Worm (Caenorhabditis elegans) whole organism, L2 larva: Measurements from ENCODE around the gene sumv-1.

Source experiments
- C34F6.9 ChIP-seq: fragments of 150-350 bp; optimal IDR thresholded peaks from 2 replicates; lab custom pipeline; 2014; ENCODE audit warnings: missing biosample characterization, missing genetic modification characterization
- F13H6.1 ChIP-seq: sonication (generic microtip); optimal IDR thresholded peaks from 2 replicates; lab custom pipeline; 2016; ENCODE audit warnings: missing genetic modification characterization, missing compliant biosample characterization
- R02D3.7 ChIP-seq: fragments of 150-350 bp; optimal IDR thresholded peaks from 2 replicates; lab custom pipeline; 2014; ENCODE audit warnings: missing biosample characterization, missing genetic modification characterization
- Y55F3AM.14 ChIP-seq: fragments of 200-800 bp; sonication (Bioruptor generic); optimal IDR thresholded peaks from 2 replicates; lab custom pipeline; 2018; ENCODE audit warnings: mild to moderate bottlenecking, missing genetic modification characterization, missing compliant biosample characterization
- ZK546.5 ChIP-seq: sonication (generic microtip); optimal IDR thresholded peaks from 2 replicates; lab custom pipeline; 2017; ENCODE audit warnings: missing biosample characterization, missing genetic modification characterization
- alr-1 ChIP-seq: fragments of 150-350 bp; optimal IDR thresholded peaks from 2 replicates; lab custom pipeline; 2014; ENCODE audit warnings: missing biosample characterization, missing genetic modification characterization
- aly-2 ChIP-seq: fragments of 150-350 bp; optimal IDR thresholded peaks from 2 replicates; lab custom pipeline; 2014; ENCODE audit warnings: missing biosample characterization, missing genetic modification characterization
- ama-1 ChIP-seq: fragments of 150-350 bp; optimal IDR thresholded peaks from 2 replicates; lab custom pipeline; 2018; ENCODE audit warnings: inconsistent platforms
- blmp-1 ChIP-seq: sonication (generic microtip); optimal IDR thresholded peaks from 2 replicates; lab custom pipeline; 2017; ENCODE audit warnings: missing genetic modification characterization, mild to moderate bottlenecking, missing compliant biosample characterization, antibody characterized with exemption, moderate library complexity; ENCODE audit not compliant: insufficient read depth
- ceh-16 ChIP-seq: fragments of 150-350 bp; optimal IDR thresholded peaks from 2 replicates; lab custom pipeline; 2014; ENCODE audit warnings: missing biosample characterization, missing genetic modification characterization
- ceh-82 ChIP-seq: fragments of 150-350 bp; optimal IDR thresholded peaks from 2 replicates; lab custom pipeline; 2014; ENCODE audit warnings: missing biosample characterization, missing genetic modification characterization
- crh-2 ChIP-seq: sonication (generic microtip); optimal IDR thresholded peaks from 2 replicates; lab custom pipeline; 2017; ENCODE audit warnings: missing biosample characterization, missing genetic modification characterization
- dmd-4 ChIP-seq: sonication (generic microtip); optimal IDR thresholded peaks from 2 replicates; lab custom pipeline; 2017; ENCODE audit warnings: missing biosample characterization, missing genetic modification characterization
- egl-27 ChIP-seq: sonication (generic microtip); optimal IDR thresholded peaks from 3 replicates; lab custom pipeline; 2017; ENCODE audit warnings: missing biosample characterization, missing genetic modification reagents, missing genetic modification characterization
- elt-1 ChIP-seq: fragments of 150-350 bp; optimal IDR thresholded peaks from 2 replicates; lab custom pipeline; 2014; ENCODE audit warnings: missing biosample characterization, missing genetic modification characterization
- elt-3 ChIP-seq: sonication (generic microtip); optimal IDR thresholded peaks from 2 replicates; lab custom pipeline; 2017; ENCODE audit warnings: missing biosample characterization, missing genetic modification characterization
- fos-1 ChIP-seq: fragments of 150-350 bp; optimal IDR thresholded peaks from 2 replicates; lab custom pipeline; 2014; ENCODE audit warnings: missing biosample characterization, missing genetic modification characterization
- gmeb-1 ChIP-seq: fragments of 150-350 bp; optimal IDR thresholded peaks from 2 replicates; lab custom pipeline; 2014; ENCODE audit warnings: missing biosample characterization, missing genetic modification characterization
- lin-11 ChIP-seq: fragments of 150-350 bp; sonication (generic microtip); optimal IDR thresholded peaks from 2 replicates; lab custom pipeline; 2014; ENCODE audit warnings: missing biosample characterization, missing genetic modification characterization, inconsistent platforms, mixed read lengths
- lin-13 ChIP-seq: fragments of 150-350 bp; optimal IDR thresholded peaks from 2 replicates; lab custom pipeline; 2014; ENCODE audit warnings: missing biosample characterization, missing genetic modification reagents, missing genetic modification characterization
- lin-39 ChIP-seq: fragments of 150-350 bp; optimal IDR thresholded peaks from 2 replicates; lab custom pipeline; 2014; ENCODE audit warnings: missing biosample characterization, missing genetic modification reagents, missing genetic modification characterization
- lsy-2 ChIP-seq, 2 experiments: fragments of 150-350 bp in 1 of 2; sonication (generic microtip) in 1 of 2; optimal IDR thresholded peaks; 2 replicates each; lab custom pipeline; 2014 to 2017; ENCODE audit warnings: missing biosample characterization in 2 of 2, missing genetic modification characterization in 2 of 2
- mab-5 ChIP-seq: fragments of 150-350 bp; optimal IDR thresholded peaks from 2 replicates; lab custom pipeline; 2014; ENCODE audit warnings: missing biosample characterization, missing genetic modification characterization
- mbf-1 ChIP-seq: sonication (generic microtip); optimal IDR thresholded peaks from 2 replicates; lab custom pipeline; 2017; ENCODE audit warnings: missing biosample characterization, missing genetic modification characterization
- mdl-1 ChIP-seq, 2 experiments: fragments of 150-350 bp in 1 of 2; sonication (generic microtip) in 1 of 2; optimal IDR thresholded peaks; 2 replicates each; lab custom pipeline; 2017; ENCODE audit warnings: missing biosample characterization in 2 of 2, missing genetic modification characterization in 2 of 2
- nhr-10 ChIP-seq: sonication (generic microtip); optimal IDR thresholded peaks from 2 replicates; lab custom pipeline; 2017; ENCODE audit warnings: missing biosample characterization, missing genetic modification characterization
- nhr-11 ChIP-seq: fragments of 150-350 bp; optimal IDR thresholded peaks from 2 replicates; lab custom pipeline; 2014; ENCODE audit warnings: missing biosample characterization, missing genetic modification characterization
- nhr-12 ChIP-seq: fragments of 150-350 bp; optimal IDR thresholded peaks from 2 replicates; lab custom pipeline; 2014; ENCODE audit warnings: missing biosample characterization, missing genetic modification characterization
- nhr-129 ChIP-seq: fragments of 150-350 bp; optimal IDR thresholded peaks from 2 replicates; lab custom pipeline; 2014; ENCODE audit warnings: missing biosample characterization, missing genetic modification characterization
- nhr-21 ChIP-seq: fragments of 150-350 bp; optimal IDR thresholded peaks from 2 replicates; lab custom pipeline; 2014; ENCODE audit warnings: missing biosample characterization, missing genetic modification characterization
- nhr-23 ChIP-seq: fragments of 150-350 bp; optimal IDR thresholded peaks from 2 replicates; lab custom pipeline; 2014; ENCODE audit warnings: missing biosample characterization, missing genetic modification reagents, missing genetic modification characterization
- nhr-237 ChIP-seq: fragments of 150-350 bp; optimal IDR thresholded peaks from 2 replicates; lab custom pipeline; 2014; ENCODE audit warnings: missing biosample characterization, missing genetic modification characterization
- nhr-25 ChIP-seq: fragments of 150-350 bp; sonication (generic microtip); optimal IDR thresholded peaks from 3 replicates; lab custom pipeline; 2014; ENCODE audit warnings: missing biosample characterization, missing genetic modification characterization
- nhr-6 ChIP-seq: fragments of 150-350 bp; optimal IDR thresholded peaks from 2 replicates; lab custom pipeline; 2014; ENCODE audit warnings: missing biosample characterization, missing genetic modification characterization
- peb-1 ChIP-seq: fragments of 150-350 bp; optimal IDR thresholded peaks from 2 replicates; lab custom pipeline; 2014; ENCODE audit warnings: missing biosample characterization, missing genetic modification characterization
- sem-4 ChIP-seq: fragments of 150-350 bp; optimal IDR thresholded peaks from 2 replicates; lab custom pipeline; 2014; ENCODE audit warnings: missing biosample characterization, missing genetic modification reagents, missing genetic modification characterization
- skn-1 ChIP-seq: sonication (generic microtip); optimal IDR thresholded peaks from 2 replicates; lab custom pipeline; 2017; ENCODE audit warnings: missing biosample characterization, missing genetic modification characterization
- sma-3 ChIP-seq: sonication (generic microtip); optimal IDR thresholded peaks from 2 replicates; lab custom pipeline; 2016; ENCODE audit warnings: missing genetic modification reagents, missing genetic modification characterization, missing compliant biosample characterization
- sma-9 ChIP-seq, 2 experiments: fragments of 150-350 bp in 1 of 2; sonication (generic microtip) in 1 of 2; optimal IDR thresholded peaks; 2 replicates each; lab custom pipeline; 2014 to 2016; ENCODE audit warnings: missing genetic modification characterization in 2 of 2, mild to moderate bottlenecking in 1 of 2, missing biosample characterization in 1 of 2, missing compliant biosample characterization in 1 of 2, missing genetic modification reagents in 1 of 2, moderate library complexity in 1 of 2
- snpc-4 ChIP-seq: fragments of 150-350 bp; optimal IDR thresholded peaks from 2 replicates; lab custom pipeline; 2014; ENCODE audit warnings: missing biosample characterization, missing genetic modification characterization
- unc-39 ChIP-seq: fragments of 150-350 bp; optimal IDR thresholded peaks from 2 replicates; lab custom pipeline; 2014; ENCODE audit warnings: missing biosample characterization, missing genetic modification characterization
- unc-55 ChIP-seq: fragments of 150-350 bp; sonication (generic microtip); optimal IDR thresholded peaks from 3 replicates; lab custom pipeline; 2014; ENCODE audit warnings: missing biosample characterization, missing genetic modification reagents, missing genetic modification characterization
- unc-62 ChIP-seq: fragments of 150-350 bp; optimal IDR thresholded peaks from 2 replicates; lab custom pipeline; 2014; ENCODE audit warnings: missing biosample characterization, missing genetic modification reagents, missing genetic modification characterization
- zag-1 ChIP-seq: fragments of 150-350 bp; optimal IDR thresholded peaks from 2 replicates; lab custom pipeline; 2014; ENCODE audit warnings: missing biosample characterization, missing genetic modification characterization
- ztf-1 ChIP-seq: fragments of 200-800 bp; sonication (Bioruptor generic); conservative IDR thresholded peaks from 2 replicates; pipeline ENCODE4 v1.3.6; 2022; ENCODE audit warnings: missing genetic modification characterization, missing compliant biosample characterization
- ztf-11 ChIP-seq: sonication (generic microtip); optimal IDR thresholded peaks from 2 replicates; lab custom pipeline; 2017; ENCODE audit warnings: missing biosample characterization, missing genetic modification characterization
- ztf-4 ChIP-seq: fragments of 150-350 bp; optimal IDR thresholded peaks from 2 replicates; lab custom pipeline; 2014; ENCODE audit warnings: missing biosample characterization, missing genetic modification characterization

Gene sumv-1

DNA sequence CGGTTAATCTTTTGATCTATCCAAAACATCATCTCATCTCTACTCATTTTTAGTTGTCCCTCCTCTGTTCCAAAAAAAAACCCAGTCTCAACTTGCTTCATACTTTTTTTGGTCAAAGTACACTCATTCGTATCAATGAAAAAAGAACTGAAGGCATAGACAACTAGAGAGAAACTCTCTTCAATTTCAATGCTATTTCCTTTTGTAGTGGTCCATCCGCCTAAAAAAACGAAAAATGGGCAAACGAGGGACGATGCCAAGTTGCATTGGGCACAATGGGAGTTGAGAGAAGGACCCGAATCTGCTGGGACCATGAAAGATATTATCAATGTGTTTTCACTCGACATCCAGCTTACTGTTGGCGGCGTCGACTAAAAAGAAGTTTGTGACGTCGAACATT, 26.2 kb upstream of the sumv-1 start:
- TF ChIP-seq nhr-129 (tag; lab: Kevin White, UChicago), result peak; percentile 43
- no peak for TF ChIP-seq R02D3.7 (tag; lab: Kevin White, UChicago)
- TF ChIP-seq nhr-21 (tag; lab: Kevin White, UChicago), result no peak
- TF ChIP-seq C34F6.9 (tag; lab: Kevin White, UChicago), result peak; percentile 31
- TF ChIP-seq crh-2, result peak; percentile 17
- TF ChIP-seq F13H6.1 (tag; lab: Kevin White, UChicago), result no peak
- TF ChIP-seq dmd-4, result no peak
- no peak for TF ChIP-seq ztf-11
- no peak for TF ChIP-seq sma-3 (GFP tag; lab: Kevin White, UChicago)
- no peak for TF ChIP-seq zag-1
- TF ChIP-seq nhr-6 (tag; lab: Kevin White, UChicago), result no peak
- TF ChIP-seq mdl-1 (tag; optimal IDR thresholded peaks at IDR 0.05; lab: Kevin White, UChicago), result no peak
- peak; percentile 14 for TF ChIP-seq unc-55 (GFP tag; lab: Kevin White, UChicago)
- TF ChIP-seq sma-9 (GFP tag; optimal IDR thresholded peaks at IDR 0.05; lab: Kevin White, UChicago), result peak; percentile 14
- no peak for TF ChIP-seq sma-9 (tag; optimal IDR thresholded peaks at IDR 0.05; lab: Kevin White, UChicago)
- TF ChIP-seq Y55F3AM.14 (GFP tag; lab: Kevin White, UChicago), result no peak
- no peak for TF ChIP-seq mab-5 (tag; lab: Kevin White, UChicago)
- no peak for TF ChIP-seq ztf-1 (GFP tag; lab: Robert Waterston, UW)
- no peak for TF ChIP-seq gmeb-1 (tag; lab: Kevin White, UChicago)
- TF ChIP-seq ceh-16, result no peak
- TF ChIP-seq lsy-2 (tag; optimal IDR thresholded peaks at IDR 0.05; lab: Kevin White, UChicago), result peak in 1 of 2 experiments; percentile 46
- TF ChIP-seq ztf-4 (tag; lab: Kevin White, UChicago), result no peak
- TF ChIP-seq egl-27, result peak; percentile 34

DNA sequence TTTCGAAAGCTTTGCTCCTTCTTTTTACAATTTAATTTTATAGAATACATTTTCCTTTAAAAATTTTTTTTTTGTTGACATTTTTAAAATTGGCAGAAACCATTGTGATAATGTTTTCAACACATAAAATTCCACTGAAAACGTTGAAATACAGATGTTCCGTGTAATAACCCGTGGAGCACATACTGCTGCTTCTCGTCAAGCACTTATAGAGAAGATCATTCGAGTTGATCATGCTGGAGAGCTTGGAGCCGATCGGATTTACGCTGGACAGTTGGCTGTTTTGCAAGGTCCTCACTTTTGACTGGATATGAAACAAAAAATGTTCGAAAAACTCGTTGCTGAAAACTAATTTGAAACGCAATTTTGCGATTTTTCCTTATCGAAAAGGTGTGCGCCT, 23.8 kb upstream of the sumv-1 start, which contains the start of gene clk-1:
clk-1 (plus strand) TSS at position 155 of the 400 bp plus-strand sequence.
- TF ChIP-seq mbf-1 (tag; lab: Kevin White, UChicago), result no peak
- no peak for TF ChIP-seq dmd-4
- TF ChIP-seq ceh-16, result no peak

DNA sequence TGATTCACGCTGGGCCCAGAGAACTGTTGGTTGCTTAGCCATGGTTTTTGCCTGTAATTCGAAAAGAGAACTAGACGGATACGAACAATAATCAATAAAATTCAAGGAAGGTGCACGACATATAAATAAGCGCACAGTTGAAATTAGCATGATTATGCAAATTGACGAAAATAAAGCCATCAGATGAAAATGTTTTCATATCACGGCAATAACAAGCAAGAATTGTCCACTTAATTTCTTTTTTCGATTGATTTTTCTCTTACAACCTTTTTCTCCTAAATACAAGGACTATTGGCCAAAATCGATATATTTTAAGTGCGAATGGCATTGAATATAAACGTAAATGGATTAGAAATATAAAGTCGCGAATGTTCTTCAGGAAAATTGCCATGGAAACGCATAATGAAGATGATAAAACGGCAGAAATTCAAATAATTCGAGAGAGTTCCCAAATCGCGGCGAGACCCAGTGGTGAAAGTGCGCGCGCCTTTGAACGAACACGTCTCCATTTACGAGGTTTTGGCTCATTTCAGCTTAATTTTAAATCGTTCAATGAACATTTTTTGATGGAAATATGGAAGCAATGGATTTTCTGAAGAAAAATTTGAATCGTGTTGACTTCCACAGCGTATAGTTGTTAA, 20.8 kb upstream of the sumv-1 start, which contains the start of the genes daf-41 and toc-1:
daf-41 (minus strand) TSS at position 51 of the 641 bp plus-strand sequence.
toc-1 (plus strand) TSS at position 537 of the 641 bp plus-strand sequence.
- TF ChIP-seq ama-1 (lab: Kevin White, UChicago) (no peak), egl-27 (no peak), nhr-129 (tag; lab: Kevin White, UChicago) (peak; percentile 31), fos-1 (tag; lab: Kevin White, UChicago) (peak; percentile 23), lin-11 (tag; lab: Kevin White, UChicago) (peak; percentile 68), unc-55 (GFP tag; lab: Kevin White, UChicago) (peak; percentile 66), mab-5 (tag; lab: Kevin White, UChicago) (no peak), elt-3 (no peak), nhr-237 (tag; lab: Kevin White, UChicago) (no peak), crh-2 (peak; percentile 55), blmp-1 (tag; lab: Kevin White, UChicago) (no peak), aly-2 (tag; lab: Kevin White, UChicago) (no peak), ztf-4 (tag; lab: Kevin White, UChicago) (peak; percentile 30), dmd-4 (no peak), lsy-2 (tag; optimal IDR thresholded peaks at IDR 0.05; lab: Kevin White, UChicago) (peak in 1 of 2 experiments; percentile 73), ZK546.5 (no peak), ceh-82 (tag; lab: Kevin White, UChicago) (no peak), nhr-11 (no peak), F13H6.1 (tag; lab: Kevin White, UChicago) (peak; percentile 4), lin-39 (no peak), unc-39 (tag; lab: Kevin White, UChicago) (no peak), nhr-10 (tag; lab: Kevin White, UChicago) (no peak), ceh-16 (no peak), R02D3.7 (tag; lab: Kevin White, UChicago) (no peak), skn-1 (tag; lab: Kevin White, UChicago) (no peak), elt-1 (no peak), snpc-4 (tag; lab: Kevin White, UChicago) (no peak), alr-1 (tag; lab: Kevin White, UChicago) (no peak), nhr-25 (tag; lab: Kevin White, UChicago) (peak; percentile 3), peb-1 (tag; lab: Kevin White, UChicago) (no peak), sma-3 (GFP tag; lab: Kevin White, UChicago) (no peak), nhr-12 (tag; lab: Kevin White, UChicago) (no peak), lin-13 (GFP tag; lab: Kevin White, UChicago) (peak; percentile 62), mdl-1 (tag; optimal IDR thresholded peaks at IDR 0.05; lab: Kevin White, UChicago) (no peak), sma-9 (GFP tag; optimal IDR thresholded peaks at IDR 0.05; lab: Kevin White, UChicago) (no peak), sma-9 (tag; optimal IDR thresholded peaks at IDR 0.05; lab: Kevin White, UChicago) (no peak), sem-4 (tag; lab: Kevin White, UChicago) (no peak), nhr-21 (tag; lab: Kevin White, UChicago) (no peak), nhr-23 (tag; lab: Kevin White, UChicago) (no peak), C34F6.9 (tag; lab: Kevin White, UChicago) (peak; percentile 82), Y55F3AM.14 (GFP tag; lab: Kevin White, UChicago) (no peak), unc-62 (GFP tag; lab: Kevin White, UChicago) (no peak)
